Worm (Caenorhabditis elegans) whole organism, young adult: ENCODE data around the gene sdz-37.
A peak's percentile ranks its signal among the peaks of the same experiment; 100 is the strongest.

Source experiments
- F49E8.2 ChIP-seq: sonication (generic microtip); optimal IDR thresholded peaks from 3 replicates; lab custom pipeline; 2017; ENCODE audit warnings: missing genetic modification characterization, mild to moderate bottlenecking, missing compliant biosample characterization, antibody characterized with exemption, moderate library complexity; ENCODE audit not compliant: insufficient read depth
- K12H6.12 ChIP-seq: fragments of 200-800 bp; sonication (Bioruptor generic); optimal IDR thresholded peaks from 2 replicates; lab custom pipeline; 2018; ENCODE audit warnings: mild to moderate bottlenecking, missing genetic modification characterization, missing compliant biosample characterization
- T07F8.4 ChIP-seq: sonication (generic microtip); optimal IDR thresholded peaks from 2 replicates; lab custom pipeline; 2016; ENCODE audit warnings: mild to moderate bottlenecking, missing genetic modification characterization, moderate library complexity, missing compliant biosample characterization
- Y53G8AR.9 ChIP-seq: fragments of 200-800 bp; sonication (Bioruptor generic); conservative IDR thresholded peaks from 2 replicates; pipeline ENCODE4 v1.3.6; 2022; ENCODE audit warnings: missing genetic modification reagents, missing genetic modification characterization, missing compliant biosample characterization
- Y56A3A.18 ChIP-seq: fragments of 200-800 bp; sonication (Bioruptor generic); IDR thresholded peaks from 2 replicates; pipeline ENCODE4 v1.3.6; 2022; ENCODE audit warnings: missing genetic modification reagents, missing genetic modification characterization, missing compliant biosample characterization
- Y79H2A.3 ChIP-seq: fragments of 200-800 bp; sonication (Bioruptor generic); conservative IDR thresholded peaks from 2 replicates; pipeline ENCODE4 v1.3.6; 2022; ENCODE audit warnings: missing genetic modification reagents, missing genetic modification characterization, missing compliant biosample characterization
- akir-1 ChIP-seq: fragments of 200-800 bp; sonication (Bioruptor generic); optimal IDR thresholded peaks from 2 replicates; lab custom pipeline; 2018; ENCODE audit warnings: mild to moderate bottlenecking, missing genetic modification characterization, moderate library complexity, missing compliant biosample characterization
- atf-7 ChIP-seq: sonication (generic microtip); optimal IDR thresholded peaks from 2 replicates; lab custom pipeline; 2017; ENCODE audit warnings: mild to moderate bottlenecking, missing genetic modification characterization, missing compliant biosample characterization
- athp-1 ChIP-seq: sonication (generic microtip); optimal IDR thresholded peaks from 2 replicates; lab custom pipeline; 2017; ENCODE audit warnings: mild to moderate bottlenecking, missing genetic modification characterization, missing compliant biosample characterization
- attf-5 ChIP-seq: fragments of 200-800 bp; sonication (Bioruptor generic); optimal IDR thresholded peaks from 2 replicates; lab custom pipeline; 2018; ENCODE audit warnings: mild to moderate bottlenecking, missing genetic modification characterization, missing compliant biosample characterization
- ceh-27 ChIP-seq: fragments of 200-800 bp; sonication (Bioruptor generic); optimal IDR thresholded peaks from 2 replicates; lab custom pipeline; 2018; ENCODE audit warnings: mild to moderate bottlenecking, missing genetic modification characterization, moderate library complexity, missing compliant biosample characterization
- ceh-40 ChIP-seq: fragments of 200-800 bp; sonication (Bioruptor generic); IDR thresholded peaks from 2 replicates; pipeline ENCODE4 v1.3.6; 2022; ENCODE audit warnings: missing genetic modification characterization, missing compliant biosample characterization
- chd-7 ChIP-seq: sonication (generic microtip); optimal IDR thresholded peaks from 2 replicates; lab custom pipeline; 2016; ENCODE audit warnings: mild to moderate bottlenecking, missing genetic modification characterization, moderate library complexity, missing compliant biosample characterization
- dox-1 ChIP-seq: fragments of 200-800 bp; sonication (Bioruptor generic); IDR thresholded peaks from 2 replicates; pipeline ENCODE4 v1.3.6; 2022; ENCODE audit warnings: missing genetic modification reagents, missing genetic modification characterization, missing compliant biosample characterization
- dpff-1 ChIP-seq: sonication (generic microtip); optimal IDR thresholded peaks from 2 replicates; lab custom pipeline; 2017; ENCODE audit warnings: mild to moderate bottlenecking, missing genetic modification characterization, missing compliant biosample characterization
- egl-44 ChIP-seq: fragments of 200-800 bp; sonication (Bioruptor generic); IDR thresholded peaks from 2 replicates; pipeline ENCODE4 v1.3.6; 2022; ENCODE audit warnings: missing genetic modification reagents, missing genetic modification characterization, missing compliant biosample characterization
- hmg-1.2 ChIP-seq: fragments of 200-800 bp; sonication (Bioruptor generic); IDR thresholded peaks from 2 replicates; pipeline ENCODE4 v1.3.6; 2022; ENCODE audit warnings: missing genetic modification reagents, missing genetic modification characterization, missing compliant biosample characterization
- hsf-1 ChIP-seq: fragments of 200-800 bp; sonication (Bioruptor generic); IDR thresholded peaks from 2 replicates; pipeline ENCODE4 v1.3.6; 2022; ENCODE audit warnings: missing genetic modification reagents, missing genetic modification characterization, missing compliant biosample characterization
- let-526 ChIP-seq: fragments of 200-800 bp; sonication (Bioruptor generic); IDR thresholded peaks from 2 replicates; pipeline ENCODE4 v1.3.6; 2022; ENCODE audit warnings: missing genetic modification reagents, missing genetic modification characterization, missing compliant biosample characterization
- let-607 ChIP-seq, 2 experiments: fragments of 200-800 bp in 1 of 2; sonication (Bioruptor generic) in 1 of 2; sonication (generic microtip) in 1 of 2; optimal IDR thresholded peaks; 2 replicates each; lab custom pipeline; 2016 to 2018; ENCODE audit warnings: mild to moderate bottlenecking in 2 of 2, missing compliant biosample characterization in 2 of 2, missing genetic modification characterization in 2 of 2, moderate library complexity in 2 of 2, missing genotype in 1 of 2
- lin-26 ChIP-seq: fragments of 200-800 bp; sonication (Bioruptor generic); IDR thresholded peaks from 2 replicates; pipeline ENCODE4 v1.3.6; 2022; ENCODE audit warnings: missing genetic modification reagents, missing genetic modification characterization, missing compliant biosample characterization
- lin-35 ChIP-seq, 3 experiments: fragments of 150-350 bp in 2 of 3; sonication (generic microtip) in 1 of 3; optimal IDR thresholded peaks; 2 replicates each; lab custom pipeline; 2014 to 2018; ENCODE audit warnings: missing biosample characterization in 3 of 3, missing genetic modification characterization in 3 of 3, missing genetic modification reagents in 3 of 3
- lsl-1 ChIP-seq: fragments of 200-800 bp; sonication (Bioruptor generic); optimal IDR thresholded peaks from 2 replicates; lab custom pipeline; 2018; ENCODE audit warnings: mild to moderate bottlenecking, missing genetic modification characterization, moderate library complexity, missing compliant biosample characterization
- madf-10 ChIP-seq: sonication (generic microtip); optimal IDR thresholded peaks from 2 replicates; lab custom pipeline; 2016; ENCODE audit warnings: mild to moderate bottlenecking, missing genetic modification characterization, missing compliant biosample characterization
- madf-6 ChIP-seq: fragments of 200-800 bp; sonication (Bioruptor generic); IDR thresholded peaks from 2 replicates; pipeline ENCODE4 v1.3.6; 2022; ENCODE audit warnings: missing genetic modification reagents, missing genetic modification characterization, missing compliant biosample characterization
- mel-28 ChIP-seq: sonication (generic microtip); optimal IDR thresholded peaks from 2 replicates; lab custom pipeline; 2016; ENCODE audit warnings: borderline replicate concordance, mild to moderate bottlenecking, missing genetic modification characterization, missing compliant biosample characterization
- nfya-1 ChIP-seq: sonication (generic microtip); optimal IDR thresholded peaks from 2 replicates; lab custom pipeline; 2017; ENCODE audit warnings: antibody characterized with exemption, missing compliant biosample characterization, missing genetic modification characterization, borderline replicate concordance; ENCODE audit not compliant: insufficient read depth
- nfyb-1 ChIP-seq: fragments of 200-800 bp; sonication (Bioruptor generic); IDR thresholded peaks from 2 replicates; pipeline ENCODE4 v1.3.6; 2022; ENCODE audit warnings: missing genetic modification reagents, missing genetic modification characterization, missing compliant biosample characterization
- pbrm-1 ChIP-seq: fragments of 200-800 bp; sonication (Bioruptor generic); IDR thresholded peaks from 2 replicates; pipeline ENCODE4 v1.3.6; 2022; ENCODE audit warnings: missing genetic modification reagents, missing genetic modification characterization, missing compliant biosample characterization
- repo-1 ChIP-seq: sonication (generic microtip); optimal IDR thresholded peaks from 2 replicates; lab custom pipeline; 2017; ENCODE audit warnings: mild to moderate bottlenecking, missing genetic modification characterization, missing compliant biosample characterization
- sea-2 ChIP-seq: fragments of 200-800 bp; sonication (Bioruptor generic); IDR thresholded peaks from 2 replicates; pipeline ENCODE4 v1.3.6; 2022; ENCODE audit warnings: missing genetic modification characterization, missing compliant biosample characterization
- snpc-3.4 ChIP-seq: sonication (generic microtip); optimal IDR thresholded peaks from 2 replicates; lab custom pipeline; 2017; ENCODE audit warnings: missing genetic modification characterization, mild to moderate bottlenecking, missing compliant biosample characterization, antibody characterized with exemption, moderate library complexity, missing genotype, missing genetic modification reagents
- somi-1 ChIP-seq: fragments of 200-800 bp; sonication (Bioruptor generic); optimal IDR thresholded peaks from 2 replicates; lab custom pipeline; 2018; ENCODE audit warnings: mild to moderate bottlenecking, missing genetic modification characterization, missing compliant biosample characterization
- sptf-2 ChIP-seq: fragments of 200-800 bp; sonication (Bioruptor generic); optimal IDR thresholded peaks from 2 replicates; lab custom pipeline; 2018; ENCODE audit warnings: mild to moderate bottlenecking, missing genetic modification characterization, missing compliant biosample characterization
- tbp1 ChIP-seq: fragments of 200-800 bp; sonication (Bioruptor generic); optimal IDR thresholded peaks from 2 replicates; lab custom pipeline; 2018; ENCODE audit warnings: mild to moderate bottlenecking, missing genetic modification characterization, missing compliant biosample characterization
- tlf-1 ChIP-seq: fragments of 200-800 bp; sonication (Bioruptor generic); optimal IDR thresholded peaks from 2 replicates; lab custom pipeline; 2018; ENCODE audit warnings: mild to moderate bottlenecking, missing genetic modification characterization, missing compliant biosample characterization
- unc-62 ChIP-seq: fragments of 150-350 bp; optimal IDR thresholded peaks from 2 replicates; lab custom pipeline; 2014; ENCODE audit warnings: missing biosample characterization, missing genetic modification reagents, missing genetic modification characterization
- ztf-22 ChIP-seq: fragments of 200-800 bp; sonication (Bioruptor generic); optimal IDR thresholded peaks from 2 replicates; lab custom pipeline; 2018; ENCODE audit warnings: mild to moderate bottlenecking, missing genetic modification characterization, moderate library complexity, missing compliant biosample characterization
- ztf-26 ChIP-seq: sonication (generic microtip); optimal IDR thresholded peaks from 2 replicates; lab custom pipeline; 2017; ENCODE audit warnings: missing genetic modification characterization, missing compliant biosample characterization
- ztf-6 ChIP-seq: fragments of 200-800 bp; sonication (Bioruptor generic); IDR thresholded peaks from 2 replicates; pipeline ENCODE4 v1.3.6; 2022; ENCODE audit warnings: missing genetic modification reagents, missing genetic modification characterization, missing compliant biosample characterization

The sdz-37 gene

ce11 chrII:10445738-10446137 lies 18.9 kb upstream of the sdz-37 start (continued):
- TF ChIP-seq lin-26 (no peak), pbrm-1 (GFP tag; lab: Robert Waterston, UW) (no peak), sea-2 (GFP tag; lab: Robert Waterston, UW) (0 out of 2 replicates have a peak, but pooled peaks have one; percentile 12), repo-1 (tag; lab: Kevin White, UChicago) (peak; percentile 50), ceh-40 (GFP tag; lab: Robert Waterston, UW) (no peak), nfyb-1 (GFP tag; lab: Robert Waterston, UW) (peak; percentile 35; the same call in 1 of the 2 replicates), ztf-6 (GFP tag; lab: Robert Waterston, UW) (no peak), ceh-27 (no peak), chd-7 (tag; lab: Kevin White, UChicago) (peak; percentile 10), K12H6.12 (tag; lab: Kevin White, UChicago) (no peak)

ce11 chrII:10446300-10446699 lies 18.4 kb upstream of the sdz-37 start:
- TF ChIP-seq athp-1 (tag; lab: Kevin White, UChicago) (no peak), madf-10 (tag; lab: Kevin White, UChicago) (peak; percentile 12), T07F8.4 (tag; lab: Kevin White, UChicago) (no peak), mel-28 (no peak), Y79H2A.3 (GFP tag; lab: Robert Waterston, UW) (no peak), tlf-1 (GFP tag; lab: Kevin White, UChicago) (peak; percentile 11), dpff-1 (no peak), somi-1 (GFP tag; lab: Kevin White, UChicago) (peak; percentile 53), hmg-1.2 (GFP tag; lab: Robert Waterston, UW) (peak; percentile 15; the same call in 1 of the 2 replicates), ztf-26 (tag; lab: Kevin White, UChicago) (no peak), let-526 (GFP tag; lab: Robert Waterston, UW) (0 out of 2 replicates have a peak, but pooled peaks have one; percentile 61), lsl-1 (GFP tag; lab: Kevin White, UChicago) (no peak), repo-1 (tag; lab: Kevin White, UChicago) (no peak), nfya-1 (tag; lab: Kevin White, UChicago) (no peak)

ce11 chrII:10446814-10447213 lies 17.9 kb upstream of the sdz-37 start:
- TF ChIP-seq Y56A3A.18 (GFP tag; lab: Robert Waterston, UW) (no peak), repo-1 (tag; lab: Kevin White, UChicago) (no peak), Y53G8AR.9 (GFP tag; lab: Robert Waterston, UW) (0 out of 2 replicates have a peak, but pooled peaks have one; percentile 9), hsf-1 (no peak), ztf-6 (GFP tag; lab: Robert Waterston, UW) (no peak)

ce11 chrII:10447348-10448316 lies 17.0 kb upstream of the sdz-37 start, which contains the start of gene ZK673.2:
Gene ZK673.2 (plus strand): TSS chrII:10448266.
- TF ChIP-seq ztf-22 (GFP tag; lab: Kevin White, UChicago) (peak; percentile 80), lin-26 (no peak), sptf-2 (no peak), snpc-3.4 (no peak), madf-6 (peak; percentile 9; the same call in 1 of the 2 replicates), attf-5 (GFP tag; lab: Kevin White, UChicago) (peak; percentile 45), dox-1 (GFP tag; lab: Robert Waterston, UW) (peak; percentile 24; the same call in 1 of the 2 replicates), egl-44 (GFP tag; lab: Robert Waterston, UW) (no peak), tbp1 (GFP tag; lab: Kevin White, UChicago) (peak; percentile 29), unc-62 (peak; percentile 39), let-607 (tag; optimal IDR thresholded peaks at IDR 0.05; lab: Kevin White, UChicago) (peak in 1 of 2 experiments; percentile 35), K12H6.12 (tag; lab: Kevin White, UChicago) (peak; percentile 7), akir-1 (GFP tag; lab: Kevin White, UChicago) (no peak), atf-7 (tag; lab: Kevin White, UChicago) (peak; percentile 78), lin-35 (GFP tag; optimal IDR thresholded peaks at IDR 0.05; lab: Kevin White, UChicago) (no peak), F49E8.2 (tag; lab: Kevin White, UChicago) (peak; percentile 13), lsl-1 (GFP tag; lab: Kevin White, UChicago) (no peak)
